In the genomic region with DNA sequence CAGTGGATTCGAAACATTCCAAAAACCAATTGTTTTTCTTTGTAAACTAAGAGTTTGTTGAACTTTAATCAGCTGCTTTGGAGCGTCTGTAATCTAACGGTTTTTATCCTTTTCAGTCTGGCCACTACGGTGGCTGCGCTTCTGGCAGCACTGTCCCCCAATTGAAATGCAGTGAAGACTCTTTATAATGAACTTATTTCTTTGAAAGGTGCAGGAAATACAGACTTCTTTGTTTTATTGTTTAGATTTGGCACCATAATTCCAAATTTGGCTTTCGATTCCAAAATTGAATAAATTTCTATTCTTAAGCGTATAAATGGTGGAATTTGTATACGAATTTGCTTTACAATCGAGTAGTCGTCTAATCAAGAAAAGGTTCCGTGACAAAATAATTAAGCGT, we compare ENCODE assay signal across 4 fruit fly cellular contexts.
A peak's percentile ranks its signal among the peaks of the same experiment; 100 is the strongest.
TF ChIP-seq lines count a peak whose summit lies in the region.

Gene nenya (minus strand): TSS at position 35 of the 400 bp plus-strand sequence.

- no peak for TF ChIP-seq CTCF in whole organism, embryonic (GFP tag; optimal IDR thresholded peaks at IDR 0.05; lab: Kevin White, UChicago)

TF ChIP-seq in whole organism, adult, 20 proteins besides CTCF, POLR2A, EP300 and RAD21:
- TF ChIP-seq CG5204 (GFP tag; optimal IDR thresholded peaks at IDR 0.05; lab: Kevin White, UChicago) (no peak), Hr96 (GFP tag; optimal IDR thresholded peaks at IDR 0.05; lab: Kevin White, UChicago) (no peak), CG14711 (tag; optimal IDR thresholded peaks at IDR 0.05; lab: Kevin White, UChicago) (no peak), ovo (GFP tag; optimal IDR thresholded peaks at IDR 0.05; lab: Kevin White, UChicago) (peak; percentile 44), bab1 (GFP tag; optimal IDR thresholded peaks at IDR 0.05; lab: Kevin White, UChicago) (no peak)

TF ChIP-seq in whole organism, embryonic, 481 proteins besides CTCF, POLR2A, EP300 and RAD21:
- no peak for TF ChIP-seq Ets65A (GFP tag; lab: Kevin White, UChicago)
- peak; percentile 67 for TF ChIP-seq Myb (GFP tag; optimal IDR thresholded peaks at IDR 0.05; lab: Kevin White, UChicago)
- no peak for TF ChIP-seq chinmo (GFP tag; IDR thresholded peaks at IDR 0.05; lab: Robert Waterston, UW; ENCODE audit: partially characterized antibody)
- TF ChIP-seq row (GFP tag; IDR thresholded peaks at IDR 0.05; lab: Robert Waterston, UW) = peak; percentile 51
- TF ChIP-seq grau (tag; optimal IDR thresholded peaks at IDR 0.05; lab: Kevin White, UChicago) = peak; percentile 67
- no peak for TF ChIP-seq tx (GFP tag; optimal IDR thresholded peaks at IDR 0.05; lab: Kevin White, UChicago)
- TF ChIP-seq trem (tag; optimal IDR thresholded peaks at IDR 0.05; lab: Kevin White, UChicago) = peak; percentile 6
- TF ChIP-seq Med (GFP tag; lab: Kevin White, UChicago) = peak; percentile 54

TF ChIP-seq in whole organism, prepupa, 60 proteins besides CTCF, POLR2A, EP300 and RAD21:
- TF ChIP-seq esn (GFP tag; optimal IDR thresholded peaks at IDR 0.05; lab: Kevin White, UChicago) = peak; percentile 5
- peak; percentile 43 for TF ChIP-seq Eip78C (GFP tag; lab: Kevin White, UChicago)
- TF ChIP-seq Smox (GFP tag; optimal IDR thresholded peaks at IDR 0.05; lab: Kevin White, UChicago) = no peak
- TF ChIP-seq CG9139 (GFP tag; optimal IDR thresholded peaks at IDR 0.05; lab: Kevin White, UChicago) = no peak
- peak; percentile 67 for TF ChIP-seq svp (GFP tag; lab: Kevin White, UChicago)

TF ChIP-seq in whole organism, pupa, 21 proteins besides CTCF, POLR2A, EP300 and RAD21:
- TF ChIP-seq CG12605 (GFP tag; IDR thresholded peaks at IDR 0.05; lab: Robert Waterston, UW) (no peak; the same call in 1 of the 2 replicates), EcR (GFP tag; optimal IDR thresholded peaks at IDR 0.05; lab: Kevin White, UChicago) (peak; percentile 60)
